Fruit fly (Drosophila melanogaster): ENCODE measurements around the gene fmt.

Gene fmt

DNA sequence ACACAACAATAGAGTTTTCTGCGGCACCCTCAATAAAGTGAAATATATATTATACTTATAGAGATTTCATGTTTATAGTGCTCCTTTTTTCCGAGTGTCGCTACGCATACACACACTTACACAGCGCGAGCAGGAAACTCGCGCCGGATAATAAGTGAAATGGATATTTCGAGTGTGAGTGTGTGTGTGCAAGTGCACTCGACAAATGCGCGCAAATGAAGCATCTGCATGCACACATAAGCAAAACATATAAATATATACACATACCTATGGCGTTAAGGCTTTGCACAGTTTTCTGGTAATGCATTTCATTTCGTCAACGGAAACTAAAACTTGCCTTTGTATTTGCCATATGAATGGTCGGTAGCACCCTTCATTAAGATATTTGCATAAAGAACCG, 58.2 kb downstream of the fmt start:
- TF ChIP-seq CG17801 (GFP tag; optimal IDR thresholded peaks at IDR 0.05; ENCODE audit: partially characterized antibody) = no peak

Measured in ovary, adult (tissue).